Worm (Caenorhabditis elegans) whole organism, L4 larva: Measurements from ENCODE around the gene lin-48.

ENCODE experiments used
- Y105C5A.15 ChIP-seq: fragments of 200-800 bp; sonication (Bioruptor generic); IDR thresholded peaks from 2 replicates; pipeline ENCODE4 v1.3.6; 2022; ENCODE audit warnings: missing genetic modification characterization, missing compliant biosample characterization
- Y48G9A.11 ChIP-seq: fragments of 200-800 bp; sonication (Bioruptor generic); IDR thresholded peaks from 2 replicates; pipeline ENCODE4 v1.3.6; 2022; ENCODE audit warnings: missing genetic modification reagents, missing genetic modification characterization, missing compliant biosample characterization
- Y5F2A.4 ChIP-seq: fragments of 200-800 bp; sonication (Bioruptor generic); optimal IDR thresholded peaks from 2 replicates; lab custom pipeline; 2018; ENCODE audit warnings: mild to moderate bottlenecking, missing genetic modification characterization, missing compliant biosample characterization
- Y75B8A.6 ChIP-seq: fragments of 200-800 bp; sonication (Bioruptor generic); IDR thresholded peaks from 2 replicates; pipeline ENCODE4 v1.3.6; 2022; ENCODE audit warnings: missing genetic modification reagents, missing genetic modification characterization, missing compliant biosample characterization
- ZK546.5 ChIP-seq, 2 experiments: sonication (generic microtip); optimal IDR thresholded peaks; 2 replicates each; lab custom pipeline; 2017; ENCODE audit warnings: missing biosample characterization in 2 of 2, missing genetic modification characterization in 2 of 2
- aha-1 ChIP-seq: fragments of 150-350 bp; peaks from one replicate; lab custom pipeline; 2014; ENCODE audit warnings: missing biosample characterization, missing genetic modification characterization
- aly-2 ChIP-seq: sonication (generic microtip); optimal IDR thresholded peaks from 2 replicates; lab custom pipeline; 2018; ENCODE audit warnings: missing biosample characterization, missing genetic modification characterization
- ama-1 ChIP-seq: fragments of 150-350 bp; optimal IDR thresholded peaks from 2 replicates; lab custom pipeline; 2014; ENCODE audit warnings: inconsistent platforms, mixed read lengths
- arid-1 ChIP-seq: fragments of 200-800 bp; sonication (Bioruptor generic); conservative IDR thresholded peaks from 2 replicates; pipeline ENCODE4 v1.3.6; 2022; ENCODE audit warnings: missing genetic modification reagents, missing genetic modification characterization, missing compliant biosample characterization
- ceh-44 ChIP-seq: fragments of 200-800 bp; sonication (Bioruptor generic); IDR thresholded peaks from 2 replicates; pipeline ENCODE4 v1.3.6; 2022; ENCODE audit warnings: missing genetic modification reagents, missing genetic modification characterization, missing compliant biosample characterization
- ceh-62 ChIP-seq: sonication (generic microtip); optimal IDR thresholded peaks from 2 replicates; lab custom pipeline; 2017; ENCODE audit warnings: missing biosample characterization, missing genetic modification characterization
- ces-1 ChIP-seq: fragments of 150-350 bp; sonication (generic microtip); optimal IDR thresholded peaks from 4 replicates; lab custom pipeline; 2014; ENCODE audit warnings: missing biosample characterization, missing genetic modification reagents, missing genetic modification characterization
- ctbp-1 ChIP-seq: fragments of 200-800 bp; sonication (Bioruptor generic); IDR thresholded peaks from 2 replicates; pipeline ENCODE4 v1.3.6; 2022; ENCODE audit warnings: missing genetic modification reagents, missing genetic modification characterization, missing compliant biosample characterization
- dmd-9 ChIP-seq: fragments of 200-800 bp; sonication (Bioruptor generic); IDR thresholded peaks from 2 replicates; pipeline ENCODE4 v1.3.6; 2022; ENCODE audit warnings: missing genetic modification reagents, missing genetic modification characterization, missing compliant biosample characterization
- duxl-1 ChIP-seq: sonication (generic microtip); optimal IDR thresholded peaks from 2 replicates; lab custom pipeline; 2016; ENCODE audit warnings: mild to moderate bottlenecking, missing genetic modification characterization, moderate library complexity, missing compliant biosample characterization; ENCODE audit not compliant: poor library complexity
- dve-1 ChIP-seq: sonication (generic microtip); optimal IDR thresholded peaks from 2 replicates; lab custom pipeline; 2017; ENCODE audit warnings: antibody characterized with exemption, mild to moderate bottlenecking, missing genetic modification characterization, missing compliant biosample characterization; ENCODE audit not compliant: insufficient read depth
- gei-8 ChIP-seq: fragments of 200-800 bp; sonication (Bioruptor generic); optimal IDR thresholded peaks from 2 replicates; lab custom pipeline; 2018; ENCODE audit warnings: mild to moderate bottlenecking, missing genetic modification characterization, missing compliant biosample characterization
- hlh-11 ChIP-seq: fragments of 200-800 bp; sonication (Bioruptor generic); optimal IDR thresholded peaks from 2 replicates; lab custom pipeline; 2018; ENCODE audit warnings: mild to moderate bottlenecking, missing genetic modification characterization, missing compliant biosample characterization
- hlh-30 ChIP-seq: sonication (generic microtip); optimal IDR thresholded peaks from 2 replicates; lab custom pipeline; 2017; ENCODE audit warnings: antibody characterized with exemption, mild to moderate bottlenecking, missing genetic modification characterization, missing compliant biosample characterization; ENCODE audit not compliant: insufficient read depth
- hmg-1.1 ChIP-seq: fragments of 200-800 bp; sonication (Bioruptor generic); IDR thresholded peaks from 2 replicates; pipeline ENCODE4 v1.3.6; 2022; ENCODE audit warnings: missing genetic modification reagents, missing genetic modification characterization, missing compliant biosample characterization
- jun-1 ChIP-seq: fragments of 150-350 bp; optimal IDR thresholded peaks from 2 replicates; lab custom pipeline; 2014; ENCODE audit warnings: missing biosample characterization, missing genetic modification reagents, missing genetic modification characterization
- lim-7 ChIP-seq: fragments of 200-800 bp; sonication (Bioruptor generic); IDR thresholded peaks from 2 replicates; pipeline ENCODE4 v1.3.6; 2022; ENCODE audit warnings: missing genetic modification characterization, missing compliant biosample characterization
- lin-1 ChIP-seq: fragments of 200-800 bp; sonication (Bioruptor generic); IDR thresholded peaks from 2 replicates; pipeline ENCODE4 v1.3.6; 2022; ENCODE audit warnings: missing genetic modification reagents, missing genetic modification characterization, missing compliant biosample characterization
- lin-29 ChIP-seq: fragments of 200-800 bp; sonication (Bioruptor generic); IDR thresholded peaks from 2 replicates; pipeline ENCODE4 v1.3.6; 2022; ENCODE audit warnings: missing genetic modification reagents, missing genetic modification characterization, missing compliant biosample characterization
- lin-38 ChIP-seq: fragments of 200-800 bp; sonication (Bioruptor generic); IDR thresholded peaks from 2 replicates; pipeline ENCODE4 v1.3.6; 2022; ENCODE audit warnings: missing genetic modification reagents, missing genetic modification characterization, missing compliant biosample characterization
- lin-39 ChIP-seq: fragments of 150-350 bp; optimal IDR thresholded peaks from 2 replicates; lab custom pipeline; 2014; ENCODE audit warnings: missing biosample characterization, missing genetic modification reagents, missing genetic modification characterization
- madf-9 ChIP-seq: fragments of 200-800 bp; sonication (Bioruptor generic); conservative IDR thresholded peaks from 2 replicates; pipeline ENCODE4 v1.3.6; 2022; ENCODE audit warnings: missing genetic modification reagents, missing genetic modification characterization, missing compliant biosample characterization
- mdt-29 ChIP-seq: fragments of 200-800 bp; sonication (Bioruptor generic); IDR thresholded peaks from 2 replicates; pipeline ENCODE4 v1.3.6; 2022; ENCODE audit warnings: missing genetic modification reagents, missing genetic modification characterization, missing compliant biosample characterization
- mep-1 ChIP-seq: fragments of 150-350 bp; sonication (generic microtip); optimal IDR thresholded peaks from 3 replicates; lab custom pipeline; 2014; ENCODE audit warnings: missing biosample characterization, missing genetic modification characterization
- mxl-3 ChIP-seq: fragments of 200-800 bp; sonication (Bioruptor generic); optimal IDR thresholded peaks from 2 replicates; lab custom pipeline; 2018; ENCODE audit warnings: mild to moderate bottlenecking, missing genetic modification characterization, missing compliant biosample characterization
- nhr-10 ChIP-seq: fragments of 150-350 bp; optimal IDR thresholded peaks from 2 replicates; lab custom pipeline; 2014; ENCODE audit warnings: missing biosample characterization, missing genetic modification characterization
- nhr-102 ChIP-seq: sonication (generic microtip); optimal IDR thresholded peaks from 2 replicates; lab custom pipeline; 2016; ENCODE audit warnings: mild to moderate bottlenecking, missing genetic modification characterization, moderate library complexity, missing compliant biosample characterization
- nhr-11 ChIP-seq: fragments of 150-350 bp; optimal IDR thresholded peaks from 2 replicates; lab custom pipeline; 2014; ENCODE audit warnings: missing biosample characterization, missing genetic modification characterization
- nhr-237 ChIP-seq: sonication (generic microtip); optimal IDR thresholded peaks from 2 replicates; lab custom pipeline; 2017; ENCODE audit warnings: missing biosample characterization, missing genetic modification characterization
- nhr-25 ChIP-seq: sonication (generic microtip); optimal IDR thresholded peaks from 2 replicates; lab custom pipeline; 2017; ENCODE audit warnings: missing genetic modification characterization, mild to moderate bottlenecking, missing compliant biosample characterization, antibody characterized with exemption, moderate library complexity, borderline replicate concordance; ENCODE audit not compliant: insufficient read depth
- nhr-28 ChIP-seq: fragments of 150-350 bp; optimal IDR thresholded peaks from 2 replicates; lab custom pipeline; 2014; ENCODE audit warnings: missing biosample characterization, missing genetic modification characterization
- nhr-41 ChIP-seq: fragments of 200-800 bp; sonication (Bioruptor generic); IDR thresholded peaks from 2 replicates; pipeline ENCODE4 v1.3.6; 2022; ENCODE audit warnings: missing genetic modification reagents, missing genetic modification characterization, missing compliant biosample characterization
- nhr-42 ChIP-seq: fragments of 200-800 bp; sonication (Bioruptor generic); IDR thresholded peaks from 2 replicates; pipeline ENCODE4 v1.3.6; 2022; ENCODE audit warnings: missing genetic modification characterization, missing compliant biosample characterization
- nhr-48 ChIP-seq: sonication (generic microtip); optimal IDR thresholded peaks from 2 replicates; lab custom pipeline; 2016; ENCODE audit warnings: mild to moderate bottlenecking, missing genetic modification characterization, missing compliant biosample characterization
- nhr-6 ChIP-seq: fragments of 150-350 bp; optimal IDR thresholded peaks from 2 replicates; lab custom pipeline; 2014; ENCODE audit warnings: missing biosample characterization, missing genetic modification characterization
- pha-4 ChIP-seq, 2 experiments: fragments of 150-350 bp in 1 of 2; fragments of 200-800 bp in 1 of 2; sonication (Bioruptor generic) in 1 of 2; IDR thresholded peaks in 1 of 2; optimal IDR thresholded peaks in 1 of 2; 2 replicates each; pipeline versions ENCODE4 v1.3.6 to Lab custom; 2014 to 2022; ENCODE audit warnings: missing genetic modification characterization in 2 of 2, missing genetic modification reagents in 2 of 2, missing biosample characterization in 1 of 2, missing compliant biosample characterization in 1 of 2
- rbr-2 ChIP-seq: sonication (generic microtip); optimal IDR thresholded peaks from 2 replicates; lab custom pipeline; 2016; ENCODE audit warnings: missing genotype, missing genetic modification characterization, missing compliant biosample characterization
- snpc-1.2 ChIP-seq: fragments of 200-800 bp; sonication (Bioruptor generic); IDR thresholded peaks from 2 replicates; pipeline ENCODE4 v1.3.6; 2022; ENCODE audit warnings: missing genetic modification reagents, missing genetic modification characterization, missing compliant biosample characterization
- spr-1 ChIP-seq: sonication (generic microtip); optimal IDR thresholded peaks from 2 replicates; lab custom pipeline; 2016; ENCODE audit warnings: mild to moderate bottlenecking, missing genetic modification characterization, missing compliant biosample characterization
- unc-130 ChIP-seq: sonication (generic microtip); optimal IDR thresholded peaks from 2 replicates; lab custom pipeline; 2016; ENCODE audit warnings: missing genetic modification reagents, missing genetic modification characterization, missing compliant biosample characterization
- vab-7 ChIP-seq: fragments of 200-800 bp; sonication (Bioruptor generic); IDR thresholded peaks from 2 replicates; pipeline ENCODE4 v1.3.6; 2022; ENCODE audit warnings: missing genetic modification reagents, missing genetic modification characterization, missing compliant biosample characterization
- zfp-2 ChIP-seq: sonication (generic microtip); optimal IDR thresholded peaks from 2 replicates; lab custom pipeline; 2016; ENCODE audit warnings: mild to moderate bottlenecking, missing genetic modification characterization, missing compliant biosample characterization
- zip-11 ChIP-seq: fragments of 200-800 bp; sonication (Bioruptor generic); IDR thresholded peaks from 2 replicates; pipeline ENCODE4 v1.3.6; 2022; ENCODE audit warnings: missing genetic modification characterization, missing compliant biosample characterization
- ztf-7 ChIP-seq: fragments of 150-350 bp; optimal IDR thresholded peaks from 2 replicates; lab custom pipeline; 2014; ENCODE audit warnings: missing biosample characterization, missing genetic modification characterization

Gene lin-48

DNA sequence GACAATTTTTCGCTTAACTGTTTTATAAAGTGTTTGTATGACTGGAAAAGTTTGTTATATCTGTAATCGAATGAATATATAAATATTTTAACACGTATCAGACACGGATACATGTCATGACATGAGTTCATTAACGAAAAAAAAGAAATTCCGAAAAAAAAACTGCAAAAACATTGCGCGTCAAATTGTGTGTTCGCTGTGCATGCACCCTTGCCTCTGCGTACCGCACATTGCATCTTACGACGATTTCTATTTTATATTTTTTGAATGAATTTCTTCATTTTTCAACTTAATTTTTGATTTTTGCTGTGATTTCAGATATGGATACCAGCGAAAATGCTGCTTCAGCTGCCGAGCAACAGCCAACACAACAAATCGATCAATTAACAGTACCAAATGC lies 40.3 kb upstream of the lin-48 start, which contains the start of gene wdr-5.1 (continued):
- TF ChIP-seq vab-7 (GFP tag; lab: Robert Waterston, UW) (no peak), nhr-48 (tag; lab: Kevin White, UChicago) (no peak), Y105C5A.15 (GFP tag; lab: Robert Waterston, UW) (no peak), nhr-11 (tag; lab: Kevin White, UChicago) (no peak), nhr-41 (no peak), pha-4 (GFP tag; IDR thresholded peaks at IDR 0.05; lab: Robert Waterston, UW) (no peak), pha-4 (tag; optimal IDR thresholded peaks at IDR 0.05; lab: Kevin White, UChicago) (no peak), mdt-29 (no peak), dmd-9 (no peak), unc-130 (no peak), madf-9 (GFP tag; lab: Robert Waterston, UW) (no peak), ceh-62 (tag; lab: Kevin White, UChicago) (no peak), hlh-11 (tag; lab: Kevin White, UChicago) (no peak), nhr-28 (tag; lab: Kevin White, UChicago) (no peak), nhr-102 (tag; lab: Kevin White, UChicago) (no peak), arid-1 (no peak), rbr-2 (no peak), nhr-42 (GFP tag; lab: Robert Waterston, UW) (no peak), lin-38 (GFP tag; lab: Robert Waterston, UW) (peak; percentile 47), lin-39 (tag; lab: Kevin White, UChicago) (no peak), snpc-1.2 (GFP tag; lab: Robert Waterston, UW) (no peak), dve-1 (tag; lab: Kevin White, UChicago) (peak; percentile 23), nhr-6 (tag; lab: Kevin White, UChicago) (no peak), duxl-1 (tag; lab: Kevin White, UChicago) (peak; percentile 38), aha-1 (tag; lab: Kevin White, UChicago) (no peak), lin-29 (GFP tag; lab: Robert Waterston, UW) (no peak), Y48G9A.11 (GFP tag; lab: Robert Waterston, UW) (no peak), aly-2 (tag; lab: Kevin White, UChicago) (no peak), lin-1 (GFP tag; lab: Robert Waterston, UW) (no peak), zfp-2 (no peak), ctbp-1 (GFP tag; lab: Robert Waterston, UW) (no peak), nhr-25 (no peak), jun-1 (tag; lab: Kevin White, UChicago) (no peak), gei-8 (GFP tag; lab: Kevin White, UChicago) (no peak), Y75B8A.6 (GFP tag; lab: Robert Waterston, UW) (no peak), nhr-10 (tag; lab: Kevin White, UChicago) (no peak)
- TF ChIP-seq, all 104 proteins: peak for 9

- TF ChIP-seq hlh-11 (tag; lab: Kevin White, UChicago), result no peak
- TF ChIP-seq lim-7 (GFP tag; lab: Robert Waterston, UW), result no peak
- no peak for TF ChIP-seq ctbp-1 (GFP tag; lab: Robert Waterston, UW)
- TF ChIP-seq mxl-3 (GFP tag; lab: Kevin White, UChicago), result no peak
- no peak for TF ChIP-seq ceh-44 (GFP tag; lab: Robert Waterston, UW)
- TF ChIP-seq Y5F2A.4, result no peak
- no peak for TF ChIP-seq Y48G9A.11 (GFP tag; lab: Robert Waterston, UW)
- TF ChIP-seq nhr-41, result no peak
- TF ChIP-seq hmg-1.1, result no peak
- TF ChIP-seq nhr-237 (tag; lab: Kevin White, UChicago), result no peak
- no peak for TF ChIP-seq ztf-7 (tag; lab: Kevin White, UChicago)
- no peak for TF ChIP-seq ces-1
- no peak for TF ChIP-seq ZK546.5 (tag; optimal IDR thresholded peaks at IDR 0.05; lab: Kevin White, UChicago)
- no peak for TF ChIP-seq mep-1
- TF ChIP-seq arid-1, result no peak
- no peak for TF ChIP-seq hlh-30
- TF ChIP-seq duxl-1 (tag; lab: Kevin White, UChicago), result no peak
- no peak for TF ChIP-seq spr-1
- TF ChIP-seq ama-1 (lab: Kevin White, UChicago), result no peak
- no peak for TF ChIP-seq zip-11
Measured at ce11 chrIII:3706586-3706985, 38.7 kb upstream of the lin-48 start, which contains the start of gene dph-1. TSS of gene dph-1 (plus strand) at chrIII:3706886.
